Fruit fly (Drosophila melanogaster): ENCODE data around the gene narya.

The narya gene

dm6 chrX:19495611-19496583 lies 21.0 kb downstream of the narya start (continued):
- TF ChIP-seq ranshi (GFP tag; IDR thresholded peaks at IDR 0.05) = peak; percentile 63; the same call in 1 of the 2 replicates
- TF ChIP-seq CG34422 (GFP tag; IDR thresholded peaks at IDR 0.05) = no peak; the same call in 1 of the 3 replicates
- peak; percentile 56 for TF ChIP-seq CG12299 (tag; optimal IDR thresholded peaks at IDR 0.05)
- no peak for TF ChIP-seq Asciz (GFP tag; optimal IDR thresholded peaks at IDR 0.05)
- TF ChIP-seq dan (GFP tag; IDR thresholded peaks at IDR 0.05) = no peak
- TF ChIP-seq CG8281 (tag; optimal IDR thresholded peaks at IDR 0.05) = peak; percentile 45
- TF ChIP-seq CG5180 (GFP tag; optimal IDR thresholded peaks at IDR 0.05) = peak; percentile 58
- peak; percentile 29; the same call in 1 of the 2 replicates for TF ChIP-seq Adf1 (GFP tag; IDR thresholded peaks at IDR 0.05)
- TF ChIP-seq Optix (GFP tag; IDR thresholded peaks at IDR 0.05) = peak; percentile 35; the same call in 1 of the 3 replicates
- TF ChIP-seq nau (GFP tag; optimal IDR thresholded peaks at IDR 0.05) = no peak
- peak; percentile 46 for TF ChIP-seq CG10979 (tag; optimal IDR thresholded peaks at IDR 0.05)
- TF ChIP-seq Bteb2 (GFP tag; optimal IDR thresholded peaks at IDR 0.05) = peak; percentile 1
- TF ChIP-seq HLH4C (GFP tag; IDR thresholded peaks at IDR 0.05; ENCODE audit: partially characterized antibody) = no peak
- TF ChIP-seq br (optimal IDR thresholded peaks at IDR 0.05) = no peak
- peak; percentile 57; the same call in 2 of the 3 replicates for TF ChIP-seq zfh1 (GFP tag; IDR thresholded peaks at IDR 0.05)
- no peak for TF ChIP-seq CG3995 (GFP tag; optimal IDR thresholded peaks at IDR 0.05)
- 0 out of 2 replicates have a peak, but pooled peaks have one; percentile 25 for TF ChIP-seq ttk (GFP tag; IDR thresholded peaks at IDR 0.05)
- TF ChIP-seq yki (optimal IDR thresholded peaks at IDR 0.05) = no peak
- no peak for TF ChIP-seq CG9876 (GFP tag; optimal IDR thresholded peaks at IDR 0.05)
- peak; percentile 63 for TF ChIP-seq CHES-1-like (GFP tag; optimal IDR thresholded peaks at IDR 0.05)
- TF ChIP-seq BtbVII (GFP tag; optimal IDR thresholded peaks at IDR 0.05) = peak; percentile 58
- peak; percentile 10 for TF ChIP-seq CG7928 (GFP tag; optimal IDR thresholded peaks at IDR 0.05)
- TF ChIP-seq CG10321 (GFP tag; IDR thresholded peaks at IDR 0.05) = peak; percentile 65
- no peak for TF ChIP-seq Poxn (GFP tag; IDR thresholded peaks at IDR 0.05)
- TF ChIP-seq Lim3 (GFP tag; IDR thresholded peaks at IDR 0.05) = no peak
- TF ChIP-seq unpg (GFP tag; optimal IDR thresholded peaks at IDR 0.05) = peak; percentile 66
- peak; percentile 22 for TF ChIP-seq CG16815 (GFP tag; optimal IDR thresholded peaks at IDR 0.05)
- TF ChIP-seq CG10431 (GFP tag; optimal IDR thresholded peaks at IDR 0.05) = no peak
- TF ChIP-seq gcm2 (GFP tag; optimal IDR thresholded peaks at IDR 0.05) = peak; percentile 39
- peak; percentile 56 for TF ChIP-seq nmo (GFP tag; optimal IDR thresholded peaks at IDR 0.05)
- TF ChIP-seq CG3726 (GFP tag; IDR thresholded peaks at IDR 0.05) = no peak
- no peak for TF ChIP-seq amos (GFP tag; IDR thresholded peaks at IDR 0.05; ENCODE audit: partially characterized antibody)
- 0 out of 3 replicates have a peak, but pooled peaks have one; percentile 23 for TF ChIP-seq CG2889 (GFP tag; IDR thresholded peaks at IDR 0.05)
- no peak for TF ChIP-seq Doc2 (GFP tag; IDR thresholded peaks at IDR 0.05)
- TF ChIP-seq H15 (GFP tag; IDR thresholded peaks at IDR 0.05) = 0 out of 3 replicates have a peak, but pooled peaks have one; percentile 23
- TF ChIP-seq CG12219 (GFP tag; optimal IDR thresholded peaks at IDR 0.05) = peak; percentile 67
- TF ChIP-seq CG11696 (GFP tag; IDR thresholded peaks at IDR 0.05) = peak; percentile 94
- TF ChIP-seq repo (GFP tag; optimal IDR thresholded peaks at IDR 0.05) = no peak
- no peak for TF ChIP-seq Dll (GFP tag; IDR thresholded peaks at IDR 0.05; ENCODE audit: partially characterized antibody)
- TF ChIP-seq bab2 (GFP tag; optimal IDR thresholded peaks at IDR 0.05) = peak; percentile 30
- peak; percentile 95 for TF ChIP-seq Ets65A (GFP tag)
- TF ChIP-seq usp (GFP tag; optimal IDR thresholded peaks at IDR 0.05) = no peak
- no peak for TF ChIP-seq HLHmδ (GFP tag; optimal IDR thresholded peaks at IDR 0.05)
- TF ChIP-seq vvl (GFP tag; IDR thresholded peaks at IDR 0.05) = no peak
- peak; percentile 62 for TF ChIP-seq Xrp1 (GFP tag; IDR thresholded peaks at IDR 0.05)
- TF ChIP-seq Max (GFP tag; optimal IDR thresholded peaks at IDR 0.05) = peak; percentile 16
- TF ChIP-seq Atf3 (GFP tag; optimal IDR thresholded peaks at IDR 0.05) = peak; percentile 26
- no peak; the same call in 2 of the 3 replicates for TF ChIP-seq Doc3 (GFP tag; IDR thresholded peaks at IDR 0.05; ENCODE audit: partially characterized antibody)
- TF ChIP-seq Xbp1 (GFP tag; optimal IDR thresholded peaks at IDR 0.05) = peak; percentile 52
